Fruit fly (Drosophila melanogaster): Measurements from ENCODE around the gene CG12538.

DNA sequence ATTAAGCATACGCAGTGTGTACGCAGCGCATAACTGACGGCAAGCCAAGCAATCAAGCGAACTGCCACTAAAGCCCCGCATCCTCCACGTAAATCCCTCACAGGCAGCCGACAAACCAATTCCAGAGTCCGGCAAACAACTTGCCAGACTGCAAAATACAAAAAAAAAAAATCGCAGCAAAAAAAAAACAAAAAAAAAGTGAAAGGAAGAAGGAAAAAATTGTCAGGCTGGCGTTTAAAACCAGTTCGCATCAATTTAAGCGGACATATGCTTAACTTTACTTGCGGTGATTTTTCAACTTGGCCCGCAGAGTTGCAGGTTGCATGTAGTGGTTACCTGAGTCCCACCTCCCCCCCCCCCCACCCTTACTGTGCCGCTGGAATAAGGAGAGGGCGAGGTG is 1.3 kb upstream of the CG12538 start:
- TF ChIP-seq Dll (optimal IDR thresholded peaks at IDR 0.05) = no peak
- TF ChIP-seq psq (optimal IDR thresholded peaks at IDR 0.05) = no peak
- TF ChIP-seq pan (optimal IDR thresholded peaks at IDR 0.05) = no peak
- TF ChIP-seq EcR (GFP tag; optimal IDR thresholded peaks at IDR 0.05) = no peak
- no peak for TF ChIP-seq usp (GFP tag; optimal IDR thresholded peaks at IDR 0.05)
- TF ChIP-seq CG8478 (optimal IDR thresholded peaks at IDR 0.05) = no peak

Measured in whole organism.